Worm (Caenorhabditis elegans) whole organism, late embryonic: ENCODE results near the gene T08A9.13.

Experiments
- F13H6.1 ChIP-seq: sonication (generic microtip); optimal IDR thresholded peaks from 2 replicates; lab custom pipeline; 2016; ENCODE audit warnings: missing genetic modification characterization, missing compliant biosample characterization
- dve-1 ChIP-seq: sonication (generic microtip); optimal IDR thresholded peaks from 2 replicates; lab custom pipeline; 2017; ENCODE audit warnings: antibody characterized with exemption, mild to moderate bottlenecking, missing genetic modification characterization, missing compliant biosample characterization
- lim-6 ChIP-seq: sonication (generic microtip); optimal IDR thresholded peaks from 2 replicates; lab custom pipeline; 2016; ENCODE audit warnings: missing genetic modification characterization, missing compliant biosample characterization
- madf-2 ChIP-seq: sonication (generic microtip); optimal IDR thresholded peaks from 2 replicates; lab custom pipeline; 2017; ENCODE audit warnings: missing genetic modification characterization, missing compliant biosample characterization
- pax-1 ChIP-seq: fragments of 150-350 bp; optimal IDR thresholded peaks from 2 replicates; lab custom pipeline; 2014; ENCODE audit warnings: missing biosample characterization, missing genetic modification characterization
- pha-4 ChIP-seq: fragments of 150-350 bp; optimal IDR thresholded peaks from 2 replicates; lab custom pipeline; 2018; ENCODE audit warnings: missing biosample characterization, missing genetic modification reagents, missing genetic modification characterization
- sdc-2 ChIP-seq: sonication (generic microtip); optimal IDR thresholded peaks from 2 replicates; lab custom pipeline; 2016; ENCODE audit warnings: missing genotype, missing genetic modification characterization, missing compliant biosample characterization

ce11 chrX:7296310-7296709, 25.9 kb downstream of the T08A9.13 start:
- TF ChIP-seq pax-1 (tag; lab: Kevin White, UChicago) (no peak), lim-6 (tag; lab: Kevin White, UChicago) (no peak), sdc-2 (no peak), dve-1 (tag; lab: Kevin White, UChicago) (no peak), madf-2 (tag; lab: Kevin White, UChicago) (no peak), pha-4 (tag; lab: Kevin White, UChicago) (no peak), F13H6.1 (no peak)
